Worm (Caenorhabditis elegans): ENCODE measurements around the gene C25A8.2.
A peak's percentile ranks its signal among the peaks of the same experiment; 100 is the strongest.

C25A8.2 gene

ce11 chrIV:7039476-7040261 lies 30.0 kb downstream of the C25A8.2 start, which contains the start of the genes cogc-2 and klp-18 (continued):
- peak; percentile 82 for TF ChIP-seq lin-13 (GFP tag; optimal IDR thresholded peaks at IDR 0.05)
- TF ChIP-seq ceh-82 (tag; optimal IDR thresholded peaks at IDR 0.05), result no peak
- peak; percentile 83 for TF ChIP-seq F13H6.1 (tag; optimal IDR thresholded peaks at IDR 0.05)
- no peak for TF ChIP-seq unc-62 (GFP tag; optimal IDR thresholded peaks at IDR 0.05)
- TF ChIP-seq nhr-129 (tag; optimal IDR thresholded peaks at IDR 0.05), result peak; percentile 85
- no peak for TF ChIP-seq peb-1 (tag; optimal IDR thresholded peaks at IDR 0.05)
- TF ChIP-seq ztf-11 (tag; optimal IDR thresholded peaks at IDR 0.05), result no peak
- TF ChIP-seq sem-4 (tag; optimal IDR thresholded peaks at IDR 0.05), result peak; percentile 76
- peak; percentile 61 for TF ChIP-seq snpc-4 (tag; optimal IDR thresholded peaks at IDR 0.05)
- no peak for TF ChIP-seq alr-1 (tag; optimal IDR thresholded peaks at IDR 0.05)
- peak; percentile 18 for TF ChIP-seq R02D3.7 (tag; optimal IDR thresholded peaks at IDR 0.05)
- TF ChIP-seq ceh-16 (tag; optimal IDR thresholded peaks at IDR 0.05), result peak; percentile 43
- no peak for TF ChIP-seq aly-2 (tag; optimal IDR thresholded peaks at IDR 0.05)
- TF ChIP-seq Y55F3AM.14 (GFP tag; optimal IDR thresholded peaks at IDR 0.05), result no peak

ce11 chrIV:7043430-7043829 lies 33.8 kb downstream of the C25A8.2 start:
- TF ChIP-seq mab-5 (tag; optimal IDR thresholded peaks at IDR 0.05) (no peak), sem-4 (tag; optimal IDR thresholded peaks at IDR 0.05) (no peak), F13H6.1 (tag; optimal IDR thresholded peaks at IDR 0.05) (no peak), lsy-2 (tag; optimal IDR thresholded peaks at IDR 0.05) (no peak), nhr-21 (tag; optimal IDR thresholded peaks at IDR 0.05) (no peak), mbf-1 (tag; optimal IDR thresholded peaks at IDR 0.05) (no peak), snpc-4 (tag; optimal IDR thresholded peaks at IDR 0.05) (no peak), elt-1 (tag; optimal IDR thresholded peaks at IDR 0.05) (no peak), ama-1 (optimal IDR thresholded peaks at IDR 0.05) (no peak), alr-1 (tag; optimal IDR thresholded peaks at IDR 0.05) (no peak), R02D3.7 (tag; optimal IDR thresholded peaks at IDR 0.05) (no peak)

- TF ChIP-seq crh-2 (tag; optimal IDR thresholded peaks at IDR 0.05) (peak; percentile 88), nhr-21 (tag; optimal IDR thresholded peaks at IDR 0.05) (peak; percentile 53), C34F6.9 (tag; optimal IDR thresholded peaks at IDR 0.05) (peak; percentile 96), nhr-129 (tag; optimal IDR thresholded peaks at IDR 0.05) (peak; percentile 67), egl-27 (tag; optimal IDR thresholded peaks at IDR 0.05) (peak; percentile 24), ztf-1 (GFP tag; conservative IDR thresholded peaks at IDR 0.05) (no peak), mdl-1 (tag; optimal IDR thresholded peaks at IDR 0.05) (no peak), nhr-11 (tag; optimal IDR thresholded peaks at IDR 0.05) (no peak), nhr-6 (tag; optimal IDR thresholded peaks at IDR 0.05) (peak; percentile 53), nhr-77 (tag; optimal IDR thresholded peaks at IDR 0.05) (no peak), unc-39 (tag; optimal IDR thresholded peaks at IDR 0.05) (no peak), nhr-237 (tag; optimal IDR thresholded peaks at IDR 0.05) (no peak), fos-1 (tag; optimal IDR thresholded peaks at IDR 0.05) (peak; percentile 60), lin-39 (tag; optimal IDR thresholded peaks at IDR 0.05) (no peak), F13H6.1 (tag; optimal IDR thresholded peaks at IDR 0.05) (peak; percentile 66), skn-1 (tag; optimal IDR thresholded peaks at IDR 0.05) (no peak), dmd-4 (tag; optimal IDR thresholded peaks at IDR 0.05) (peak; percentile 9), elt-3 (tag; optimal IDR thresholded peaks at IDR 0.05) (no peak), sem-4 (tag; optimal IDR thresholded peaks at IDR 0.05) (peak; percentile 70), unc-62 (GFP tag; optimal IDR thresholded peaks at IDR 0.05) (no peak), nhr-10 (tag; optimal IDR thresholded peaks at IDR 0.05) (no peak), alr-1 (tag; optimal IDR thresholded peaks at IDR 0.05) (no peak), nhr-12 (tag; optimal IDR thresholded peaks at IDR 0.05) (no peak), ceh-82 (tag; optimal IDR thresholded peaks at IDR 0.05) (no peak), R02D3.7 (tag; optimal IDR thresholded peaks at IDR 0.05) (peak; percentile 15), peb-1 (tag; optimal IDR thresholded peaks at IDR 0.05) (no peak), lsy-2 (tag; optimal IDR thresholded peaks at IDR 0.05) (peak; percentile 72 to 93), elt-1 (tag; optimal IDR thresholded peaks at IDR 0.05) (no peak), Y55F3AM.14 (GFP tag; optimal IDR thresholded peaks at IDR 0.05) (no peak), ZK546.5 (tag; optimal IDR thresholded peaks at IDR 0.05) (no peak), ztf-11 (tag; optimal IDR thresholded peaks at IDR 0.05) (no peak), snpc-4 (tag; optimal IDR thresholded peaks at IDR 0.05) (peak; percentile 68), gmeb-1 (tag; optimal IDR thresholded peaks at IDR 0.05) (peak; percentile 87), mbf-1 (tag; optimal IDR thresholded peaks at IDR 0.05) (no peak), sma-3 (GFP tag; optimal IDR thresholded peaks at IDR 0.05) (peak; percentile 57), blmp-1 (tag; optimal IDR thresholded peaks at IDR 0.05; ENCODE audit: insufficient read depth) (no peak), ceh-16 (tag; optimal IDR thresholded peaks at IDR 0.05) (peak; percentile 11), zag-1 (tag; optimal IDR thresholded peaks at IDR 0.05) (no peak), ztf-4 (tag; optimal IDR thresholded peaks at IDR 0.05) (peak; percentile 49), ama-1 (optimal IDR thresholded peaks at IDR 0.05) (no peak), sma-9 (GFP tag; optimal IDR thresholded peaks at IDR 0.05) (peak; percentile 89), sma-9 (tag; optimal IDR thresholded peaks at IDR 0.05) (no peak), nhr-23 (tag; optimal IDR thresholded peaks at IDR 0.05) (no peak)
Observed at ce11 chrIV:7044552-7045139, 35.0 kb downstream of the C25A8.2 start, which contains the start of gene tin-9.1. TSS of gene tin-9.1 (minus strand) at chrIV:7044602.

Data from whole organism, L2 larva.